Worm (Caenorhabditis elegans) whole organism, L2 larva: Measurements from ENCODE around the gene lin-31.

ENCODE experiments used
- aly-2 ChIP-seq: fragments of 150-350 bp; optimal IDR thresholded peaks from 2 replicates; lab custom pipeline; 2014; ENCODE audit warnings: missing biosample characterization, missing genetic modification characterization
- ama-1 ChIP-seq: fragments of 150-350 bp; optimal IDR thresholded peaks from 2 replicates; lab custom pipeline; 2018; ENCODE audit warnings: inconsistent platforms
- blmp-1 ChIP-seq: sonication (generic microtip); optimal IDR thresholded peaks from 2 replicates; lab custom pipeline; 2017; ENCODE audit warnings: missing genetic modification characterization, mild to moderate bottlenecking, missing compliant biosample characterization, antibody characterized with exemption, moderate library complexity; ENCODE audit not compliant: insufficient read depth
- ceh-16 ChIP-seq: fragments of 150-350 bp; optimal IDR thresholded peaks from 2 replicates; lab custom pipeline; 2014; ENCODE audit warnings: missing biosample characterization, missing genetic modification characterization
- elt-3 ChIP-seq: sonication (generic microtip); optimal IDR thresholded peaks from 2 replicates; lab custom pipeline; 2017; ENCODE audit warnings: missing biosample characterization, missing genetic modification characterization
- fos-1 ChIP-seq: fragments of 150-350 bp; optimal IDR thresholded peaks from 2 replicates; lab custom pipeline; 2014; ENCODE audit warnings: missing biosample characterization, missing genetic modification characterization
- lin-13 ChIP-seq: fragments of 150-350 bp; optimal IDR thresholded peaks from 2 replicates; lab custom pipeline; 2014; ENCODE audit warnings: missing biosample characterization, missing genetic modification reagents, missing genetic modification characterization
- lsy-2 ChIP-seq, 2 experiments: fragments of 150-350 bp in 1 of 2; sonication (generic microtip) in 1 of 2; optimal IDR thresholded peaks; 2 replicates each; lab custom pipeline; 2014 to 2017; ENCODE audit warnings: missing biosample characterization in 2 of 2, missing genetic modification characterization in 2 of 2
- nhr-11 ChIP-seq: fragments of 150-350 bp; optimal IDR thresholded peaks from 2 replicates; lab custom pipeline; 2014; ENCODE audit warnings: missing biosample characterization, missing genetic modification characterization
- skn-1 ChIP-seq: sonication (generic microtip); optimal IDR thresholded peaks from 2 replicates; lab custom pipeline; 2017; ENCODE audit warnings: missing biosample characterization, missing genetic modification characterization
- unc-39 ChIP-seq: fragments of 150-350 bp; optimal IDR thresholded peaks from 2 replicates; lab custom pipeline; 2014; ENCODE audit warnings: missing biosample characterization, missing genetic modification characterization
- unc-62 ChIP-seq: fragments of 150-350 bp; optimal IDR thresholded peaks from 2 replicates; lab custom pipeline; 2014; ENCODE audit warnings: missing biosample characterization, missing genetic modification reagents, missing genetic modification characterization
- ztf-11 ChIP-seq: sonication (generic microtip); optimal IDR thresholded peaks from 2 replicates; lab custom pipeline; 2017; ENCODE audit warnings: missing biosample characterization, missing genetic modification characterization

DNA sequence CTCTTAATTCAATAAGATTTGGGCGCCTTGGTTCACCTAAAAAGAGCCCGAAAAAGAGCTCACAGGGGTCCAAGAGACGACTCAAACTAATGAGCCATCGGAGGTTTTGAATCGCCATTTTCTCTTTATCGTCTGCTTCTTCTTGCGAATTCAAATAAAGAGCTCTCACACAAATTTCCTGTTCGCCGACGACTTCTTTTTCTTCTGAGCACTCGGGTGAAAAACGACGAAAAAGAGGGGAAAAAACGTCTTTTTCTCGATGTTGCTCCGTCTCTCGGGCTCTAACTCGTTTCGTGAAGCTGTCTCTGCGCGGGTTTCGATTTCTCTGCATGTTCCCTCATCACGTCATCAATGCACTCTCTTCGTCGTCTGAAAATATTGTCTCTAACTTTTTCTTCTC, 33.8 kb upstream of the lin-31 start:
- TF ChIP-seq elt-3 (no peak), aly-2 (tag; lab: Kevin White, UChicago) (no peak), ceh-16 (tag; lab: Kevin White, UChicago) (no peak), unc-62 (no peak), skn-1 (tag; lab: Kevin White, UChicago) (no peak), lin-13 (GFP tag; lab: Kevin White, UChicago) (no peak), blmp-1 (tag; lab: Kevin White, UChicago) (no peak), unc-39 (tag; lab: Kevin White, UChicago) (no peak), fos-1 (tag; lab: Kevin White, UChicago) (no peak), ztf-11 (no peak), nhr-11 (tag; lab: Kevin White, UChicago) (no peak), lsy-2 (tag; optimal IDR thresholded peaks at IDR 0.05; lab: Kevin White, UChicago) (no peak), ama-1 (no peak)
